Worm (Caenorhabditis elegans) whole organism, late embryonic: ENCODE data around the gene K06A4.6.
"Not testable (repeated sequence)": the region's sequence is repeated elsewhere in the genome, so short reads cannot be mapped to it uniquely, and the experiment has no call there.

Experiments
- C38D4.7 ChIP-seq: fragments of 200-800 bp; sonication (Bioruptor generic); optimal IDR thresholded peaks from 2 replicates; lab custom pipeline; 2018; ENCODE audit warnings: mild to moderate bottlenecking, missing genetic modification characterization, moderate library complexity, missing compliant biosample characterization
- K02D7.2 ChIP-seq: sonication (generic microtip); optimal IDR thresholded peaks from 2 replicates; lab custom pipeline; 2017; ENCODE audit warnings: mild to moderate bottlenecking, missing genetic modification characterization, missing compliant biosample characterization
- ceh-14 ChIP-seq: sonication (generic microtip); optimal IDR thresholded peaks from 2 replicates; lab custom pipeline; 2016; ENCODE audit warnings: missing genotype, missing genetic modification characterization, missing compliant biosample characterization
- ceh-2 ChIP-seq: sonication (generic microtip); optimal IDR thresholded peaks from 2 replicates; lab custom pipeline; 2016; ENCODE audit warnings: missing genotype, missing genetic modification characterization, missing compliant biosample characterization
- ceh-24 ChIP-seq: sonication (generic microtip); optimal IDR thresholded peaks from 2 replicates; lab custom pipeline; 2016; ENCODE audit warnings: mild to moderate bottlenecking, missing genetic modification characterization, missing compliant biosample characterization
- ceh-31 ChIP-seq: sonication (generic microtip); optimal IDR thresholded peaks from 2 replicates; lab custom pipeline; 2016; ENCODE audit warnings: missing genetic modification characterization, missing compliant biosample characterization
- ceh-34 ChIP-seq: sonication (generic microtip); optimal IDR thresholded peaks from 2 replicates; lab custom pipeline; 2016; ENCODE audit warnings: mild to moderate bottlenecking, missing genetic modification characterization, missing compliant biosample characterization
- ceh-45 ChIP-seq: fragments of 200-800 bp; sonication (Bioruptor generic); IDR thresholded peaks from 2 replicates; pipeline ENCODE4 v1.3.6; 2022; ENCODE audit warnings: missing genetic modification reagents, missing genetic modification characterization, missing compliant biosample characterization
- dmd-4 ChIP-seq: sonication (generic microtip); optimal IDR thresholded peaks from 2 replicates; lab custom pipeline; 2016; ENCODE audit warnings: borderline replicate concordance, missing genetic modification characterization, missing compliant biosample characterization
- elt-2 ChIP-seq: sonication (generic microtip); optimal IDR thresholded peaks from 2 replicates; lab custom pipeline; 2016; ENCODE audit warnings: missing genetic modification reagents, missing genetic modification characterization, missing compliant biosample characterization
- fax-1 ChIP-seq: sonication (generic microtip); optimal IDR thresholded peaks from 2 replicates; lab custom pipeline; 2016; ENCODE audit warnings: missing genotype, missing genetic modification characterization, missing compliant biosample characterization
- fkh-6 ChIP-seq: sonication (generic microtip); optimal IDR thresholded peaks from 2 replicates; lab custom pipeline; 2016; ENCODE audit warnings: missing genetic modification characterization, missing compliant biosample characterization
- hlh-13 ChIP-seq: fragments of 200-800 bp; sonication (Bioruptor generic); optimal IDR thresholded peaks from 2 replicates; lab custom pipeline; 2018; ENCODE audit warnings: mild to moderate bottlenecking, missing genetic modification characterization, missing compliant biosample characterization
- hlh-15 ChIP-seq: sonication (generic microtip); optimal IDR thresholded peaks from 2 replicates; lab custom pipeline; 2016; ENCODE audit warnings: missing genetic modification characterization, missing compliant biosample characterization
- hlh-30 ChIP-seq: sonication (generic microtip); optimal IDR thresholded peaks from 2 replicates; lab custom pipeline; 2017; ENCODE audit warnings: antibody characterized with exemption, missing genetic modification characterization, missing compliant biosample characterization; ENCODE audit not compliant: insufficient read depth
- hlh-6 ChIP-seq: sonication (generic microtip); optimal IDR thresholded peaks from 2 replicates; lab custom pipeline; 2016; ENCODE audit warnings: missing genotype, missing genetic modification characterization, missing compliant biosample characterization
- lim-6 ChIP-seq: sonication (generic microtip); optimal IDR thresholded peaks from 2 replicates; lab custom pipeline; 2016; ENCODE audit warnings: missing genetic modification characterization, missing compliant biosample characterization
- pag-3 ChIP-seq: sonication (generic microtip); optimal IDR thresholded peaks from 2 replicates; lab custom pipeline; 2016; ENCODE audit warnings: missing compliant biosample characterization, missing genetic modification characterization, borderline replicate concordance
- pax-1 ChIP-seq: fragments of 150-350 bp; optimal IDR thresholded peaks from 2 replicates; lab custom pipeline; 2014; ENCODE audit warnings: missing biosample characterization, missing genetic modification characterization
- pqm-1 ChIP-seq: sonication (generic microtip); optimal IDR thresholded peaks from 2 replicates; lab custom pipeline; 2016; ENCODE audit warnings: missing genetic modification characterization, missing compliant biosample characterization
- rnt-1 ChIP-seq: sonication (generic microtip); optimal IDR thresholded peaks from 2 replicates; lab custom pipeline; 2016; ENCODE audit warnings: missing genetic modification characterization, missing compliant biosample characterization
- sox-2 ChIP-seq: fragments of 200-800 bp; sonication (Bioruptor generic); IDR thresholded peaks from 2 replicates; pipeline ENCODE4 v1.3.6; 2022; ENCODE audit warnings: missing genetic modification reagents, missing genetic modification characterization, missing compliant biosample characterization
- syd-9 ChIP-seq: sonication (generic microtip); optimal IDR thresholded peaks from 2 replicates; lab custom pipeline; 2016; ENCODE audit warnings: mild to moderate bottlenecking, missing genetic modification characterization, moderate library complexity, missing compliant biosample characterization
- tbx-2 ChIP-seq: sonication (generic microtip); optimal IDR thresholded peaks from 2 replicates; lab custom pipeline; 2016; ENCODE audit warnings: missing genetic modification characterization, missing compliant biosample characterization
- unc-3 ChIP-seq, 2 experiments: fragments of 200-800 bp in 1 of 2; sonication (Bioruptor generic) in 1 of 2; sonication (generic microtip) in 1 of 2; conservative IDR thresholded peaks in 1 of 2; optimal IDR thresholded peaks in 1 of 2; 2 replicates each; pipeline versions ENCODE4 v1.3.6 to Lab custom; 2016 to 2022; ENCODE audit warnings: missing compliant biosample characterization in 2 of 2, missing genetic modification characterization in 2 of 2, missing genetic modification reagents in 1 of 2
- unc-55 ChIP-seq: sonication (generic microtip); optimal IDR thresholded peaks from 2 replicates; lab custom pipeline; 2017; ENCODE audit warnings: missing biosample characterization, missing genetic modification reagents, missing genetic modification characterization
- unc-86 ChIP-seq: sonication (generic microtip); optimal IDR thresholded peaks from 2 replicates; lab custom pipeline; 2016; ENCODE audit warnings: missing genetic modification characterization, missing compliant biosample characterization

The K06A4.6 gene

ce11 chrV:9443748-9444147 is 36.7 kb downstream of the K06A4.6 start, which contains the start of gene wdr-62:
TSS of gene wdr-62 (plus strand) at chrV:9444048.
- no peak for TF ChIP-seq ceh-24 (tag; lab: Kevin White, UChicago)
- no peak for TF ChIP-seq unc-55
- TF ChIP-seq unc-3 (GFP tag; conservative IDR thresholded peaks at IDR 0.05; lab: Robert Waterston, UW): no peak
- no peak for TF ChIP-seq unc-3 (tag; optimal IDR thresholded peaks at IDR 0.05; lab: Kevin White, UChicago)
- TF ChIP-seq dmd-4 (tag; lab: Kevin White, UChicago): no peak
- TF ChIP-seq hlh-13: no peak
- TF ChIP-seq pag-3: no peak
- no peak for TF ChIP-seq pax-1 (tag; lab: Kevin White, UChicago)
- TF ChIP-seq ceh-2: no peak
- TF ChIP-seq rnt-1 (tag; lab: Kevin White, UChicago): no peak
- no peak for TF ChIP-seq hlh-6 (tag; lab: Kevin White, UChicago)
- no peak for TF ChIP-seq lim-6 (tag; lab: Kevin White, UChicago)
- TF ChIP-seq ceh-31: no peak
- no peak for TF ChIP-seq tbx-2 (tag; lab: Kevin White, UChicago)

ce11 chrV:9443109-9443508 is 37.4 kb downstream of the K06A4.6 start:
- peak; percentile 35 for TF ChIP-seq pqm-1 (tag; lab: Kevin White, UChicago)
- TF ChIP-seq elt-2 (tag; lab: Kevin White, UChicago): peak; percentile 88
- no peak for TF ChIP-seq ceh-14 (tag; lab: Kevin White, UChicago)

ce11 chrV:9442471-9442870 is 38.0 kb downstream of the K06A4.6 start:
- TF ChIP-seq ceh-34 (peak; percentile 15), hlh-15 (no peak)
- TF ChIP-seq, all 69 proteins: peak for 1

- no peak for TF ChIP-seq C38D4.7 (GFP tag; lab: Kevin White, UChicago)
- TF ChIP-seq unc-86 (tag; lab: Kevin White, UChicago): no peak
- TF ChIP-seq K02D7.2 (tag; lab: Kevin White, UChicago): no peak
- TF ChIP-seq ceh-45 (GFP tag; lab: Robert Waterston, UW): no peak
- TF ChIP-seq ceh-2: no peak
- TF ChIP-seq ceh-24 (tag; lab: Kevin White, UChicago): no peak
- TF ChIP-seq syd-9: no peak
These were observed 39.4 kb downstream of the K06A4.6 start for ce11 chrV:9441046-9441445.

ce11 chrV:9440003-9440319 is 40.5 kb downstream of the K06A4.6 start:
- TF ChIP-seq hlh-30 (tag; lab: Kevin White, UChicago) (no peak), fkh-6 (tag; lab: Kevin White, UChicago) (no peak), unc-86 (tag; lab: Kevin White, UChicago) (no peak)
- TF ChIP-seq, all 69 proteins: peak for 0

- TF ChIP-seq fax-1 (tag; lab: Kevin White, UChicago); pax-1 (tag; lab: Kevin White, UChicago); sox-2 (GFP tag; lab: Robert Waterston, UW): not testable (repeated sequence)
These were observed 41.0 kb downstream of the K06A4.6 start, which contains the start of gene Y54B9A.1 for ce11 chrV:9439315-9440002. TSS of gene Y54B9A.1 (minus strand) at chrV:9439549.
